Worm (Caenorhabditis elegans) whole organism, L1 larva: ENCODE data around the gene Y57G11C.22.

ENCODE experiments used
- F16B12.6 ChIP-seq: fragments of 150-350 bp; optimal IDR thresholded peaks from 2 replicates; lab custom pipeline; 2014; ENCODE audit warnings: missing biosample characterization, missing genetic modification characterization
- lin-15B ChIP-seq: fragments of 150-350 bp; sonication (generic microtip); optimal IDR thresholded peaks from 3 replicates; lab custom pipeline; 2014; ENCODE audit warnings: missing biosample characterization, missing genetic modification characterization
- lsy-2 ChIP-seq, 2 experiments: fragments of 150-350 bp; optimal IDR thresholded peaks; 2 replicates each; lab custom pipeline; 2014; ENCODE audit warnings: missing biosample characterization in 2 of 2, missing genetic modification characterization in 2 of 2
- nhr-11 ChIP-seq: fragments of 150-350 bp; optimal IDR thresholded peaks from 2 replicates; lab custom pipeline; 2014; ENCODE audit warnings: missing biosample characterization, missing genetic modification characterization
- nhr-90 ChIP-seq: sonication (generic microtip); optimal IDR thresholded peaks from 2 replicates; lab custom pipeline; 2016; ENCODE audit warnings: mild to moderate bottlenecking, missing genetic modification characterization, missing compliant biosample characterization; ENCODE audit not compliant: poor library complexity
- unc-86 ChIP-seq: sonication (generic microtip); optimal IDR thresholded peaks from 2 replicates; lab custom pipeline; 2016; ENCODE audit warnings: missing genetic modification characterization, missing compliant biosample characterization
- ztf-4 ChIP-seq: fragments of 150-350 bp; optimal IDR thresholded peaks from 2 replicates; lab custom pipeline; 2014; ENCODE audit warnings: missing biosample characterization, missing genetic modification characterization

DNA sequence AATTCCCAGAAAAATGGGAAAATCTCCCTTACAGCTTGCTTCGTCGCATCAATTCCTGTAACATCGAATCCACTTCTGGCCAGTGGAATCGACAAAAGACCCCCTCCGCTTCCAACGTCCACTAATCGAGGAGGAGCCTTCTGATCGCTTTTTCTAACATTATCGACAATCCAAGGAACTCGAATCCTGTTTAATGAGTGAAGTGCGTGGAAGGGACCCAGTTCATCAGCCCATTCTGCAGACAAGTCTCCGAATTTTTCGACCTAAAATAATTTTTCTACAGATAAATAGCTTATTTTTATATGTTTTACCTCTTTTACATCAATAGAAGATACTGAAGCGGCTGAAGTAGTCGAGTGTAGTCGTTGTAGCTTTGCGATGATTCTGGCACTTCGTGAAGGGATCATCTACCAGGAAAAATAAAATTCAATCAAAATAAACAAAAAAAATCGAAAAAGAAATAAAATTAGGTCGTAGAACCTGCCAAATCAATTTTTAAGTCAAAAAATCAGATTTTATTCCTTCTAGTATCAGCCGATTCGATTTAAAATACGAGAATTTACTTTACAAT is 41.0 kb upstream of the Y57G11C.22 start, which contains the start of gene coq-3:
- no peak for TF ChIP-seq lsy-2 (tag; optimal IDR thresholded peaks at IDR 0.05; lab: Kevin White, UChicago)
- no peak for TF ChIP-seq F16B12.6 (tag; lab: Kevin White, UChicago)
- TF ChIP-seq nhr-90 = peak; percentile 10
- TF ChIP-seq lin-15B (tag; lab: Kevin White, UChicago) = no peak
- no peak for TF ChIP-seq nhr-11 (tag; lab: Kevin White, UChicago)
- TF ChIP-seq ztf-4 (tag; lab: Kevin White, UChicago) = no peak
- TF ChIP-seq unc-86 = no peak
